Fruit fly (Drosophila melanogaster): ENCODE results near the gene IntS10.

The IntS10 gene

DNA sequence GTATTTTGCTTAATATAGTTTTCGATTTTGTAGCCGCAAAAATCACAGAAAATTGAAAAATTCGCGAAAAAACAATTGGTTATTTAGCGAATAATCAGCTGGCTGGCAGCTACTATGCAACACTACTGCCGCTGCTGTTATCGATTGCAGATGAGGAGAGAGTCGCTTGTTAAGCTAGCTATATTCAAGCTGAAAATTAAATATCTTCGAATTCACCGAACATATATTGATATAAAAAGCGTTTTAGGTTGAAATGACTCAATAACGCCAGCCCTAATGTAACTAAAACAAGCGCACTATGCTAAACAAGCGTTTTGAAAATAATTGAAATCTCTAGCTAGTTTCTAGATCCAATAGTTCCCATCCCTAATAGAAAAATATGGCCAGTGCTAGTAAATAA lies at the start of gene IntS10, which contains the start of the genes CG32264 and ntc:
Gene IntS10 (plus strand): TSS at position 381 of the 400 bp plus-strand sequence.
Gene CG32264 (minus strand): TSS at position 130 of the 400 bp plus-strand sequence.
Gene ntc (minus strand): TSS at position 130 of the 400 bp plus-strand sequence.
- TF ChIP-seq noc (tag; optimal IDR thresholded peaks at IDR 0.05) = peak; percentile 72

DNA sequence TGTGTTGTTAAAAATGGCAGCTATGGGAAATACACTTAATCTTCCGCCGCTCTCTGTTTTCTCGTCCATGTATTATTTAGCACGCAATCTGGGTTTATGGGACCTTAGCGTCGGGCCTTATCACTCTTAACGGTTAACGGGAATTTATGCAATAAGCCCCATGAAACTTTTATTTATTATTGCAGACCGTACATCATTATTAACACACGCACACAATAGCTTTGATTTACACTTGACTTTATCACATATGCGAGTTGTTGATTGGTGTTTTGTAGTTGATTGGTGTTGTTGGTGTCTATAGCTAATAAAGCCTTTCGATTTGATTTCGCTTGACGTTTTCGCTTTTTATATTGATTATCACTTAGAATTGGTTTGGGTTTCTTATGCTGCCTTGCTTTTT lies 47.9 kb upstream of the IntS10 start:
- peak; percentile 47 for TF ChIP-seq noc (tag; optimal IDR thresholded peaks at IDR 0.05)

DNA sequence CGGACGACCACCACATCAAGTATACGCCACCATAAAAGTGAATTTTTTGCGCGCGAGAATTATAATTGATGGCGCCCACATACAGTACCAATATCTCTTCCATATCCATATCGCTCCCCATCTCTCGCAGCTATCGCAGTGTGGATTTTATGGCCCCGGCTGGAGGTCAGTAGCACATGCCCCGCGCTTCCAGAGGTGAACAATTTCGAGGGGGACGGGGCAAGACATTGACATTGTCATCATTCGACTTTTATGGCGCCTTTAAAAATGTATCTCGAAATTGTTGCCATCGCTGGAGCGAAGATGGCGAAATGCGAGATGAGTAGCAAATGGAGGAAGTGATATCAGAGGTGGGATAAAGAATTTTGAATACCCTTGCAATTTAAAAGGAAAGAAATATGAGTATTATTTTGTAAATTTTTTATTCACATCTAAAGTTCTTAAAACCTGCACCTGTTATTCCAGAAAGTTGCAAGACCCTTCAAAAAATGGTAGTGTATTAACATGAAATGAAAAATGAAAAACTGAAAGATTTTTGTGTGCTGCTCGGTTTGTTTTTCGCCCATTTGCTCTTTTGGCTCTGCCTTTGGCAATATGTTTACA lies 46.0 kb upstream of the IntS10 start:
- peak; percentile 25 for TF ChIP-seq noc (tag; optimal IDR thresholded peaks at IDR 0.05)

DNA sequence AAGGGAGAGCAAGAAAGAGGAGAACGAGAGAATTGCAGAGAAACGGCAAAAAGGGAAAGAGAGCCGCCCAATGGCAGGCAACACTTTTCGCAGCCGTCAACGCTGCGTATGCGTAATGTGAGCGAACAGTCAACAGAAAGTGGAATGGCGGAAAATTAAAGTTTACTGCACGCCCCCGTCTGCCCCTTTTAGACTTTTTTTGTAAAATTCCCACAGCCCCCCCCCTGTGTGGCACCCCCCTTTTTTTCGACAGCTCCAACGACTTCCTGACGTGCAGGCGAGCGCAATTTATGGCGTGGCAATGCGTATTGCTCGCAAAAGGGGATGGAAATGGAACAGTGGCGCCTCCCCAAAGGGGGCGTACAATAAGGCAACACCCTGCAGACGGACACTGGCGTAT lies 43.2 kb upstream of the IntS10 start:
- no peak for TF ChIP-seq noc (tag; optimal IDR thresholded peaks at IDR 0.05)

DNA sequence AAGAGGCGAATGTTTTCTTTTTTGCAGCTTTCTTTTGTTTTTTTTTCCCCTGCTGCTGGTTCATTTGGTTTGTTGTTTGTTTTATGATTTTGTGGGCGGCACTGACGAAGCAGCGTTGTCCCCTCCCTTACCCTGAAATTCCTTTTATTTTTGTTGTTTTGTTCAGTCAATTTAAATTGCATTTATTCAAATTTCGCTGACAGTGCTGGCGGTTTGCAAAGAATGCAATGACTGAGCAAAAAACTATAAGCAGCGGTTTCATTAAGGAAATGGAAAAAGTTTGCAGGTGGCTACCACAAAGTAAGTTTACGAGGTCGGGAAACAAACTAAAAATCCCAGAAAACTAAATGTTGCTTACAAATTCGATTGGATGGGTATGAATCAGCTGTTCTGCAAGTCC lies 42.2 kb upstream of the IntS10 start:
- no peak for TF ChIP-seq noc (tag; optimal IDR thresholded peaks at IDR 0.05)

DNA sequence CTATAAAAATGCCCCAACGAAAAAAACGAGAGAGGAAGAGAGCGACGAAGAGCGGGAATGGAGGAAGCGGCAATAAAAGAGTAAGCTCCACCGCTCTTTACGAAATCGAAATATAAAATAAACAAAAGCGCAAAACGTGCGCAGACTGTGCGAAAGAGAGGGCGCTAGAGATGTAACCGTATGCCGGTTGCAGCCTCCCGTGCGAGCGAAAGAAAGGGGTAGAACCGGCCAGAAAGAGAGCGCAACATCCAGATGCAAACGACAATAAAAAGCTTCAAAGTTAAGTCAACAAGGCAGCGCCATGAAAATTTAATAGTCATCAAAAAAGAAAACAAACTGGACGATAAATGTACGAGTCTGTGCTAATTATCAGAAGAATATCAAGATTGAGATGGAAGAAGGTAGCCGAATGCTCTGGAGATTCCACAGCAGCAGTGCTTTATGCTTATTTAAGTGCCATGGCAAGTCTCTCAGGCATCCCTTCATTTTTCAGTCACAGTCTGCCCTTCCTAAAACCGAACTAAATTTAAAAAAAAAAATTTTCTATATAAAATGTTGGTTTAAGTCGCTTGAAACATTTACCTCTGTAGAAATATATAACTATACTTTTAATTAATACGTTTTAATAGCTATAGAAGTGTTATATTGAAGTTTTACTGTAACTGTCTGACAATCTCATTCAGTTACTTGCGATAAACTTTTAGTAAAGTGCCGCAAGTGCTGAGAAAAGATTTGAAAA lies 40.6 kb upstream of the IntS10 start:
- TF ChIP-seq noc (tag; optimal IDR thresholded peaks at IDR 0.05) = peak; percentile 50

DNA sequence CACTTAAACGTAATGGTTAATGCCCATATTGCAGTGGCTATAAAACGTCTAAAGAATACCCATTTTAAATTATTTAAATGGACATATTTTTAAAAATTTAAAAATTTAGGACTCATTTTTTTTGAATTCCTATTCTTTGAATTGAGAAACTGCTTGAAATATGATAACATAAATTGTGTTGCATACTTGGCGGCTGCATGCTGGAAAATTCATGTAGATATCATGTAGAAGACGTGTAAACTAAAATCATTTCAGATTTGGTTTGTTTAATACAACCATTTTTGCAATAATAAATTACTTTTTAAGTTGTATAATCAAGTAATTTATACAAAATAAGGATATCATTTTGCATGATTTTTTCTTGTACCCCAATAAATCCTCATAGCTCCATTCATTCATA lies 39.8 kb upstream of the IntS10 start:
- no peak for TF ChIP-seq noc (tag; optimal IDR thresholded peaks at IDR 0.05)

DNA sequence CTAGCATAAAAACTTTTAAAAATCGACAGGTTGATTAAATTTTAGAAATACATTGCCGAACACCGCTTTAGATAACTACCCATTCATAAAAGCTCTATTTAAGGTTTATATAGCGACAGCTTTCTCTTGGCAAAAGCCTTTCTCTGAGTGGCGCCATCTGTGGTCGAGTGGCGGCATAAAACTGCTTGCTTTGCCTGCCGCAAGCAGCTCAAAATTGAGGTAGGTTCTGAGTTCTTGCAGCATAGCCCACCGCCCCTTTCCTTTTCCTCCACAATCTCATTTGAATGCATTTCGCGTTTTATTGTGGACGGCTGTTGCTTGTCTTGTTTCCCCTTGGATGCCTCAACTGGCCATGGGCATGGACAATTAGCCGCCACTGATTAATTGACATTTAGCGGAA lies 38.7 kb upstream of the IntS10 start:
- no peak for TF ChIP-seq noc (tag; optimal IDR thresholded peaks at IDR 0.05)

DNA sequence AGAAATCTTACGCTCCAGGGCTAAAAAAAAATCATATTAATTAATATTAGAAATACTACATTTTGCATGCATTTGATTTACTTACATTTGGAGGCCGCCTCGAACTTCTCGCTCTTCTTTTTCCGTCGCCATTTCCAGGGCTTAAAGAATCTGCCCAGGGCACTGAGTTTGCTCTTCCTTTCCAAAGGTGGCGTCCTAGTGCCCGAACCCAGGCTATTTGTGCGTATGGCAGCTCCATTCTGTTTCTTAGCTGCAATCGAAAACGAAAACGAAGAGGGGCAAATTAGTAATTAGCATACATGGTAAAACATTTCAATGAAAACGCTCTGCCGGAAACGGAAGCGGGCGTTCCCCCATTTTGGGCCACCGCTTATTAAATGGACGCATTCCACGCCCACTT lies 37.4 kb upstream of the IntS10 start:
- TF ChIP-seq noc (tag; optimal IDR thresholded peaks at IDR 0.05) = no peak

DNA sequence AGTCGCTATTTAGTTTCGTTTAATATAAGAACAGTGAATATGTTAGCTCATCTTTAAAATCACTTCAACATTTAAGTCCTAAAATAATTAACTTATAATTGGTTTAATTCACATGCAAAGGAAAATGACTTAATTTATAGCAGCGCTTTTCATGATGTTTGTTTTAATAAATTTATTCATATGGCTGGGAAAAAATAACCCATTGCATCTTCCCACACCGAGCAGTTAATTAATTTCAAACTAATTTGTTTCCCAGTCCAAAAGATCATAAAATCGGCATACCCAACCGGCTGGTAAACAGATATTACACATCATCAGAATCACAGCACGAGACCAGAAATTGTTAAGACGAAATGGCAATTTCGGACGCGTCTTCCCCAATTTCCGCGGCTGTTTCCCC lies 35.7 kb upstream of the IntS10 start:
- peak; percentile 8 for TF ChIP-seq noc (tag; optimal IDR thresholded peaks at IDR 0.05)

DNA sequence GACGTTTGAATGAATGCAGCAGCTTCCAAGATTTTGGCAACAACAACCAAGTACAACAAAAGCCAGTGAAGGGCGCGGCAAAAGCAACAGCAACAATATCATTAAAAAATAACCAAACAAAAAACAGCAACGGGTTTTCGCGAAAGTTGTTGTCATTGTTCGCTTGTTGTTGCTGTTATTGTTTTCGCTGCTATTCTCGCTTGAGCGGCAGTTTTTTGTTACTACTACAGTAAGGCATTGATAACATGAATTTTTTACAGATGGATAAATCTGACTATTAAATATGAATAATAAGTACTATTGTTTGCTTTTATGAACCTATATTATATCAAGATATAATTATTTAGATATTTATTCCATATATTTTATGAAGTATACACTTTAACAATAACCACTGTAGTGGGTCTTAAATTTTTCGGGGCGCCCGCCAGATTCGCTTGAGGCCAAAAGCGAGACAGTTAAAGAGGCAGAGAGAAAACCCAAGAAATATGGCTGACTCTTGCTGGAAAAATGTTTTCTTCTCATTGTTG lies 35.0 kb upstream of the IntS10 start:
- peak; percentile 47 for TF ChIP-seq noc (tag; optimal IDR thresholded peaks at IDR 0.05)

DNA sequence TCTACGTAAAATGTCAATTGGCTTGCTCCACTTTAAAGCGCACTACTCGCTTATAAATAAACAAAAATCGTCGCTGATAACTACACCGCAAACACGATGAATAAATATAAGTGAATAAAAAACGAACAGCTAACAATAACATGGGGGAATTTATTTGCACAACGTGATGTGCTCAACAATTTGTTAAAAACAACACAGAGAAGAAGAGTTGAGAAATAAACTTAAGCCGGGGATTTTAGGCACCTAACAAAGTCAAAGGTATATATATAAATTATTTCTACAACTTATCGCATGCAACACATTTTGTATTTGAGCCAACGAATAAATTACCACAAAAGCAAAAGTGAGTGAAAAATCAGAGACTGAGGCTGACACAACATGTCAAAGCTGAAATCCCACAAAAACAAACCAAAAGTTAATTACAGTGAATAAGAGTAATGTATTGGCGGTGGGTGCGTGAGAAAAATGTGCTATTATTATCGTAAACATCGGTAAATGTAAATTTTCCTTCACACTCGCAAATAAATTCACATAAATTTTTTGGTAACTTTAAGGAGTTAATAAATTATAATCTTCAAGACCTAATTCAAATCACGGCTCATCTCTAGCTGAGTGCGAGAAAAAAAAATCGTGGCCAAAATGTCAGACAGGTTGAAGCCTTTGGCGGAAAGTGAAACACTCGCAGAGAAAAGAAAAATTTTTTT lies 34.1 kb upstream of the IntS10 start:
- TF ChIP-seq noc (tag; optimal IDR thresholded peaks at IDR 0.05) = no peak

DNA sequence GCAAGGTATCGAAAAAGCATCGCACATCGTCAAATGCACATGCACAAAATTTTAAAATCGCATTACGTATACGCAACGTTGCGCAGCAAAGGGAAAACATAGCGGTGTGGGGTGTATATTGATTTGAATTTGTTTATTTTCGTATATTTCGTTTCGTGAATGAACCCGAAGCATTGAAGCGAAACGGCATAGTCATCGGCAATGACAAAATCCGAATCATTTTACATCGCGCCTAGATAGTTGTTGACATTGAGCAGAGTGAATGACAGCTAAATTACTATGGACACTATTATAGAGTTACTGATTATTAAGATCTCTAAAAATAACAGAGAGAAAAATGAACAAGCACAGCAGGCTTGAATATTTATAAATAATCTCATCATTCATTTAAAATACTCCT lies 33.2 kb upstream of the IntS10 start:
- no peak for TF ChIP-seq noc (tag; optimal IDR thresholded peaks at IDR 0.05)

DNA sequence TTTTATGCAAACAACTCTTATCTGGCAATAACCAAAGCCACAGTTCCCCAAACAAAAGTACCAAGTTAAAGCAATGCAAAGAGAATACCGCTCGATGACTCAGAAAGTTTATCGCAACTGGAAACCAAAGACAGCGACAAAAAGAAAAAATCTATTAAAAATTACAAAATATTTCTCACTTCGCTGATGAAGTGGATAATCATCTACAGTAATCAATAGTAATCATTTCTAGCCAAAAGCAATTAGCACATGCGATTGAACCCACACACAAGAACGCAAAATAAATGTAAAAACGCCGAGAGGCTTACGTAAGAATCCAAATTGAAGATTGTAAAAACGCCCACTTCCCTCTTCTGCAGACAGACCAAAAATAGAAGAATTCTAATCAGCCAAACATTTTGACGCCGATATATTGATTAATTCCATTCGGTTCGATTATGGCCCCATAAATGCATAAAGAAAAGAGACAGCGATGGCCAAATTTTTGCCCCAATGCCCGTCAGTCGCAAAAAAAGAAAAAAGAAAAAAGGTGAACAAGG lies 29.9 kb upstream of the IntS10 start:
- no peak for TF ChIP-seq noc (tag; optimal IDR thresholded peaks at IDR 0.05)

DNA sequence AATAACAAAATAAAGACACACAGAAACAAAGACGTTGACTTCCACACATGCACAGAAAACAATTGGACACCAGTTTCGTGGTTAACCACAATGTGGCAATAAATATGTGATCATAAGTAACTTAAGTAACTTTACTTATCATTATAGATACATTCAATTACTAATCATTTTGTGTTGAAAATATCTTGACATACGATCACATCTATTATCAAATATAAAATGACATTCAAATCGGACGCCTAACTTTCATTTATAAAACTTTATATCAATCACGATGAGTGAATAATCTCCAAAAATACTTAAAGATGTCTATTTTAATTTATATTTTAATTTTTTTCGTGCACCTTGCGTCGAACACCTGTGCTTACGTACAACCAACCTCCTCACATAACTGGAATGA lies 28.0 kb upstream of the IntS10 start:
- TF ChIP-seq noc (tag; optimal IDR thresholded peaks at IDR 0.05) = peak; percentile 40

DNA sequence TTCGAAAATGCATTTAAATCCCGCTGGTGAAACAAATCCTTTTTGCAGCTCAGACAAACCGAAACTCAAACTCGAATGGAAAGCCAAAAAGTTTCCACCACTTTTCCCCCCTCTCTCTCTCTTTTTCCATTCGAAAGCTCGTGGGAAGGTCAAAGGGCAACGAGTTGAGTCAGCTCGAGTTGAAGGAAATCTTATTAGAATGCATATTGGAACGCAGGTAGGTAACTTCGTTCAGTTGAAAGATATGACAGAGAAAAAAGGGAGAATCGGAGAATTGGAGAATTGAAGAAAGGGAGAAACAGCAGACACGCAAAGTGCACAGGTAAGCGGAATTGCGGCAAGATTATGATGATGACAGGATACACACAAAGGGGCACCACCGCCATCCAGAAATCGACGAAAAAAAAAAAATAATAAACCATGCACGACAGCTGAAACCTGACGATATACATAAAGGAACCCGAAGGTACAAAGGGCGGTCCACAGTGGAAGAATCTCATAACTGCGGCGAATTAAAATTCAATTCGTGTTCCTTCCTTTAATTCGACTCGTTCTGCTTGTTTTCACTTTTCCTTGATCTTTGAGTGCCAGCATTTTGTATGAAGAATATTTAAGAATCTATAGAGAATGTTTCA lies 23.8 kb upstream of the IntS10 start:
- no peak for TF ChIP-seq noc (tag; optimal IDR thresholded peaks at IDR 0.05)
